Fruit fly (Drosophila melanogaster): ENCODE measurements around the gene CG2975.

CG2975 gene

dm6 chr2L:2882968-2883702 is 43.2 kb downstream of the CG2975 start (continued):
- TF ChIP-seq luna (GFP tag; optimal IDR thresholded peaks at IDR 0.05) (no peak), CG8765 (GFP tag; IDR thresholded peaks at IDR 0.05) (no peak), Usf (GFP tag; optimal IDR thresholded peaks at IDR 0.05) (no peak), ssp (GFP tag; IDR thresholded peaks at IDR 0.05) (no peak; the same call in 1 of the 2 replicates), knrl (GFP tag; IDR thresholded peaks at IDR 0.05; ENCODE audit: partially characterized antibody) (no peak), pfk (GFP tag; optimal IDR thresholded peaks at IDR 0.05) (peak; percentile 3), Doc3 (GFP tag; IDR thresholded peaks at IDR 0.05; ENCODE audit: partially characterized antibody) (no peak), CG4282 (GFP tag; optimal IDR thresholded peaks at IDR 0.05) (no peak), Six4 (GFP tag; optimal IDR thresholded peaks at IDR 0.05) (peak; percentile 19), CG11247 (GFP tag; IDR thresholded peaks at IDR 0.05) (peak; percentile 12; the same call in 1 of the 2 replicates), CG14710 (tag; optimal IDR thresholded peaks at IDR 0.05) (peak; percentile 35), HLHmδ (GFP tag; optimal IDR thresholded peaks at IDR 0.05) (no peak), shn (GFP tag; optimal IDR thresholded peaks at IDR 0.05) (no peak), ac (GFP tag; optimal IDR thresholded peaks at IDR 0.05) (no peak), CG2889 (GFP tag; IDR thresholded peaks at IDR 0.05) (no peak), wek (GFP tag; optimal IDR thresholded peaks at IDR 0.05) (peak; percentile 75), chif (GFP tag; optimal IDR thresholded peaks at IDR 0.05) (peak in 1 of 2 experiments; percentile 4), CG31365 (tag; optimal IDR thresholded peaks at IDR 0.05) (peak; percentile 43), chm (GFP tag; IDR thresholded peaks at IDR 0.05) (no peak; the same call in 1 of the 2 replicates), Vsx1 (GFP tag; optimal IDR thresholded peaks at IDR 0.05) (peak; percentile 15), salm (tag; optimal IDR thresholded peaks at IDR 0.05) (no peak), hb (GFP tag; IDR thresholded peaks at IDR 0.05; ENCODE audit: partially characterized antibody) (no peak), tgo (GFP tag; IDR thresholded peaks at IDR 0.05) (peak; percentile 47; the same call in 2 of the 3 replicates), NfI (GFP tag; optimal IDR thresholded peaks at IDR 0.05) (peak; percentile 29), gce (GFP tag; IDR thresholded peaks at IDR 0.05) (no peak), sna (GFP tag; IDR thresholded peaks at IDR 0.05; ENCODE audit: partially characterized antibody) (no peak), CG17829 (tag; optimal IDR thresholded peaks at IDR 0.05) (peak; percentile 49), gsb-n (tag; optimal IDR thresholded peaks at IDR 0.05) (peak; percentile 40), Stat92E (GFP tag; optimal IDR thresholded peaks at IDR 0.05) (no peak), CkIIα-i1 (GFP tag; IDR thresholded peaks at IDR 0.05) (no peak), ewg (GFP tag; optimal IDR thresholded peaks at IDR 0.05) (no peak), cg (GFP tag; optimal IDR thresholded peaks at IDR 0.05) (no peak), Ptx1 (GFP tag; IDR thresholded peaks at IDR 0.05) (0 out of 2 replicates have a peak, but pooled peaks have one; percentile 40), mam (GFP tag; optimal IDR thresholded peaks at IDR 0.05) (peak; percentile 33), CG5180 (GFP tag; optimal IDR thresholded peaks at IDR 0.05) (peak; percentile 53), Hand (GFP tag; optimal IDR thresholded peaks at IDR 0.05) (no peak), NC2α (GFP tag; optimal IDR thresholded peaks at IDR 0.05) (no peak), CG7786 (GFP tag; optimal IDR thresholded peaks at IDR 0.05) (peak; percentile 17), btn (GFP tag; optimal IDR thresholded peaks at IDR 0.05) (no peak), Nf-YC (tag; optimal IDR thresholded peaks at IDR 0.05) (peak; percentile 55), Gsc (GFP tag; IDR thresholded peaks at IDR 0.05) (no peak), CG11398 (GFP tag; optimal IDR thresholded peaks at IDR 0.05) (peak; percentile 68), peb (GFP tag; IDR thresholded peaks at IDR 0.05) (no peak), CG4707 (GFP tag; optimal IDR thresholded peaks at IDR 0.05) (peak; percentile 23), Mad (GFP tag; optimal IDR thresholded peaks at IDR 0.05) (peak; percentile 29), CG11695 (GFP tag; IDR thresholded peaks at IDR 0.05) (no peak), slou (GFP tag; optimal IDR thresholded peaks at IDR 0.05) (no peak), stc (GFP tag; IDR thresholded peaks at IDR 0.05) (no peak), ken (GFP tag; IDR thresholded peaks at IDR 0.05) (no peak)

Data from whole organism, embryonic.